Fruit fly (Drosophila melanogaster) whole organism, embryonic: Measurements from ENCODE around the gene CG15773.
A peak's percentile ranks its signal among the peaks of the same experiment; 100 is the strongest.

ENCODE experiments used
- Abd-B ChIP-seq: fragments of 200-800 bp; sonication (Bioruptor generic); optimal IDR thresholded peaks from 2 replicates; lab custom pipeline; 2018; ENCODE audit warnings: missing biosample characterization, mild to moderate bottlenecking, missing genetic modification characterization, moderate library complexity
- Adf1 ChIP-seq: fragments of 200-800 bp; sonication (Bioruptor generic); IDR thresholded peaks from 2 replicates; pipeline ENCODE4 v1.3.6; 2022; ENCODE audit warnings: missing biosample characterization, missing genetic modification characterization
- Bdp1 ChIP-seq: fragments of 200-800 bp; sonication (Bioruptor generic); optimal IDR thresholded peaks from 3 replicates; lab custom pipeline; 2016; ENCODE audit warnings: missing biosample characterization, missing genetic modification characterization
- Bgb ChIP-seq: fragments of 200-800 bp; sonication (Bioruptor generic); IDR thresholded peaks from 2 replicates; pipeline ENCODE4 v1.3.6; 2022; ENCODE audit warnings: missing biosample characterization, missing genetic modification characterization; ENCODE audit not compliant: partially characterized antibody
- Blimp-1 ChIP-seq: fragments of 200-800 bp; sonication (Bioruptor generic); optimal IDR thresholded peaks from 3 replicates; lab custom pipeline; 2018; ENCODE audit warnings: missing biosample characterization, missing genetic modification characterization, mild to moderate bottlenecking, moderate library complexity, missing genetic modification reagents
- CG10431 ChIP-seq: fragments of 200-800 bp; sonication (Bioruptor generic); optimal IDR thresholded peaks from 3 replicates; lab custom pipeline; 2018; ENCODE audit warnings: missing biosample characterization, mild to moderate bottlenecking, missing genetic modification characterization
- CG10654 ChIP-seq: fragments of 200-800 bp; sonication (Bioruptor generic); optimal IDR thresholded peaks from 2 replicates; lab custom pipeline; 2016; ENCODE audit warnings: missing biosample characterization, missing genetic modification characterization
- CG11696 ChIP-seq: fragments of 200-800 bp; sonication (Bioruptor generic); IDR thresholded peaks from 2 replicates; pipeline ENCODE4 v1.3.6; 2022; ENCODE audit warnings: missing biosample characterization, missing genetic modification characterization
- CG12744 ChIP-seq: fragments of 200-800 bp; sonication (Bioruptor generic); optimal IDR thresholded peaks from 2 replicates; lab custom pipeline; 2016; ENCODE audit warnings: missing biosample characterization, missing genetic modification characterization
- CG14860 ChIP-seq: fragments of 200-800 bp; sonication (Bioruptor generic); IDR thresholded peaks from 3 replicates; pipeline ENCODE4 v1.3.6; 2022; ENCODE audit warnings: missing biosample characterization, missing genetic modification characterization; ENCODE audit not compliant: partially characterized antibody
- CG15479 ChIP-seq: fragments of 200-800 bp; sonication (Bioruptor generic); optimal IDR thresholded peaks from 3 replicates; lab custom pipeline; 2019; ENCODE audit warnings: missing biosample characterization, mild to moderate bottlenecking, missing genetic modification characterization, moderate library complexity
- CG1603 ChIP-seq: fragments of 200-800 bp; sonication (Bioruptor generic); optimal IDR thresholded peaks from 2 replicates; lab custom pipeline; 2019; ENCODE audit warnings: missing biosample characterization, mild to moderate bottlenecking, missing genetic modification characterization, moderate library complexity
- CG16815 ChIP-seq: fragments of 200-800 bp; sonication (Bioruptor generic); optimal IDR thresholded peaks from 3 replicates; lab custom pipeline; 2017; ENCODE audit warnings: missing biosample characterization, mild to moderate bottlenecking, missing genetic modification characterization
- CG17385 ChIP-seq: fragments of 200-800 bp; sonication (Bioruptor generic); optimal IDR thresholded peaks from 3 replicates; lab custom pipeline; 2018; ENCODE audit warnings: missing biosample characterization, mild to moderate bottlenecking, missing genetic modification characterization
- CG18262 ChIP-seq: fragments of 200-800 bp; optimal IDR thresholded peaks from 3 replicates; lab custom pipeline; 2019; ENCODE audit warnings: missing biosample characterization, mild to moderate bottlenecking, missing genetic modification characterization, moderate library complexity
- CG2202 ChIP-seq: fragments of 200-800 bp; sonication (Bioruptor generic); optimal IDR thresholded peaks from 2 replicates; lab custom pipeline; 2018; ENCODE audit warnings: missing biosample characterization, mild to moderate bottlenecking, missing genetic modification characterization
- CG3995 ChIP-seq: fragments of 200-800 bp; sonication (Bioruptor generic); optimal IDR thresholded peaks from 3 replicates; lab custom pipeline; 2016; ENCODE audit warnings: missing biosample characterization, missing genetic modification characterization
- CG6689 ChIP-seq: fragments of 200-800 bp; sonication (Bioruptor generic); IDR thresholded peaks from 2 replicates; pipeline ENCODE4 v1.3.6; 2022; ENCODE audit warnings: missing biosample characterization, missing genetic modification characterization
- CG6791 ChIP-seq: fragments of 200-800 bp; sonication (Bioruptor generic); IDR thresholded peaks from 3 replicates; pipeline ENCODE4 v1.3.6; 2022; ENCODE audit warnings: missing biosample characterization, missing genetic modification characterization; ENCODE audit not compliant: partially characterized antibody
- CG7357 ChIP-seq: fragments of 200-800 bp; sonication (Bioruptor generic); IDR thresholded peaks from 3 replicates; pipeline ENCODE4 v1.3.6; 2022; ENCODE audit warnings: missing biosample characterization, missing genetic modification characterization
- CG7372 ChIP-seq: fragments of 200-800 bp; sonication (Bioruptor generic); IDR thresholded peaks from 2 replicates; pipeline ENCODE4 v1.3.6; 2022; ENCODE audit warnings: missing biosample characterization, missing genetic modification characterization
- CG8359 ChIP-seq: fragments of 200-800 bp; sonication (Bioruptor generic); optimal IDR thresholded peaks from 2 replicates; lab custom pipeline; 2017; ENCODE audit warnings: missing biosample characterization, mild to moderate bottlenecking, missing genetic modification characterization, borderline replicate concordance
- CG9817 ChIP-seq: fragments of 200-800 bp; sonication (Bioruptor generic); optimal IDR thresholded peaks from 2 replicates; lab custom pipeline; 2018; ENCODE audit warnings: missing biosample characterization, mild to moderate bottlenecking, missing genetic modification characterization, moderate library complexity
- Dek ChIP-seq: fragments of 200-800 bp; sonication (Bioruptor generic); optimal IDR thresholded peaks from 3 replicates; lab custom pipeline; 2019; ENCODE audit warnings: missing biosample characterization, mild to moderate bottlenecking, missing genetic modification characterization, moderate library complexity
- Dref ChIP-seq: fragments of 200-800 bp; sonication (Bioruptor generic); IDR thresholded peaks from 2 replicates; pipeline ENCODE4 v1.3.6; 2022; ENCODE audit warnings: missing biosample characterization, missing genetic modification characterization
- HLH4C ChIP-seq: fragments of 200-800 bp; sonication (Bioruptor generic); IDR thresholded peaks from 3 replicates; pipeline ENCODE4 v1.3.6; 2022; ENCODE audit warnings: missing biosample characterization, missing genetic modification characterization; ENCODE audit not compliant: partially characterized antibody
- Lpt ChIP-seq: fragments of >200 bp; optimal IDR thresholded peaks from 2 replicates; lab custom pipeline; 2018; ENCODE audit warnings: missing biosample characterization, missing genetic modification characterization
- Mes4 ChIP-seq: fragments of 200-800 bp; sonication (Bioruptor generic); optimal IDR thresholded peaks from 2 replicates; lab custom pipeline; 2016; ENCODE audit warnings: missing biosample characterization, missing genetic modification characterization
- NC2α ChIP-seq: fragments of 200-800 bp; sonication (Bioruptor generic); optimal IDR thresholded peaks from 2 replicates; lab custom pipeline; 2016; ENCODE audit warnings: missing biosample characterization, missing genetic modification characterization
- Neu2 ChIP-seq: fragments of 200-800 bp; sonication (Bioruptor generic); optimal IDR thresholded peaks from 3 replicates; lab custom pipeline; 2016; ENCODE audit warnings: missing biosample characterization, missing genetic modification characterization, borderline replicate concordance
- Oli ChIP-seq: fragments of 200-800 bp; sonication (Bioruptor generic); optimal IDR thresholded peaks from 2 replicates; lab custom pipeline; 2018; ENCODE audit warnings: missing biosample characterization, mild to moderate bottlenecking, missing genetic modification characterization, moderate library complexity
- Opbp ChIP-seq: fragments of 200-800 bp; sonication (Bioruptor generic); IDR thresholded peaks from 3 replicates; pipeline ENCODE4 v1.3.6; 2022; ENCODE audit warnings: missing biosample characterization, missing genetic modification characterization; ENCODE audit not compliant: partially characterized antibody
- Scr ChIP-seq: fragments of 200-800 bp; sonication (Bioruptor generic); IDR thresholded peaks from 2 replicates; pipeline ENCODE4 v1.3.6; 2022; ENCODE audit warnings: missing biosample characterization, missing genetic modification characterization; ENCODE audit not compliant: partially characterized antibody
- Sin3A ChIP-seq: fragments of >200 bp; optimal IDR thresholded peaks from 2 replicates; lab custom pipeline; 2018
- Sry-δ ChIP-seq: fragments of 200-800 bp; sonication (Bioruptor generic); optimal IDR thresholded peaks from 2 replicates; lab custom pipeline; 2016; ENCODE audit warnings: missing biosample characterization, missing genetic modification characterization
- aop ChIP-seq: fragments of 200-800 bp; sonication (Bioruptor generic); IDR thresholded peaks from 2 replicates; pipeline ENCODE4 v1.3.6; 2022; ENCODE audit warnings: missing biosample characterization, missing genetic modification characterization
- crc ChIP-seq: fragments of 200-800 bp; sonication (Bioruptor generic); optimal IDR thresholded peaks from 2 replicates; lab custom pipeline; 2016; ENCODE audit warnings: missing biosample characterization, missing genetic modification characterization
- gsb ChIP-seq: fragments of 200-800 bp; sonication (Bioruptor generic); IDR thresholded peaks from 2 replicates; pipeline ENCODE4 v1.3.6; 2022; ENCODE audit warnings: missing biosample characterization, missing genetic modification characterization
- ham ChIP-seq: fragments of 200-800 bp; sonication (Bioruptor generic); IDR thresholded peaks from 2 replicates; pipeline ENCODE4 v1.3.6; 2022; ENCODE audit warnings: missing biosample characterization, missing genetic modification characterization
- ind ChIP-seq: fragments of 200-800 bp; sonication (Bioruptor generic); optimal IDR thresholded peaks from 3 replicates; lab custom pipeline; 2016; ENCODE audit warnings: missing biosample characterization, missing genetic modification characterization
- jing ChIP-seq: fragments of 200-800 bp; sonication (Bioruptor generic); optimal IDR thresholded peaks from 2 replicates; lab custom pipeline; 2018; ENCODE audit warnings: missing biosample characterization, mild to moderate bottlenecking, missing genetic modification characterization
- lbe ChIP-seq: fragments of 200-800 bp; sonication (Bioruptor generic); optimal IDR thresholded peaks from 2 replicates; lab custom pipeline; 2016; ENCODE audit warnings: missing biosample characterization, mild to moderate bottlenecking, missing genetic modification characterization
- lola ChIP-seq, 3 experiments: fragments of >200 bp in 2 of 3; fragments of 200-800 bp in 1 of 3; sonication (Bioruptor generic) in 1 of 3; optimal IDR thresholded peaks; 2 replicates each; lab custom pipeline; 2017 to 2019; ENCODE audit warnings: missing biosample characterization in 3 of 3, missing genetic modification characterization in 3 of 3, mild to moderate bottlenecking in 1 of 3, moderate library complexity in 1 of 3
- pan ChIP-seq, 4 experiments: fragments of >200 bp in 3 of 4; fragments of 200-800 bp in 1 of 4; sonication (Bioruptor generic) in 1 of 4; optimal IDR thresholded peaks in 3 of 4; IDR thresholded peaks in 1 of 4; 2 replicates each; pipeline versions ENCODE4 v1.3.6 to Lab custom; 2017 to 2022; ENCODE audit warnings: missing biosample characterization in 2 of 4, missing genetic modification characterization in 2 of 4, mixed read lengths in 1 of 4
- pnt ChIP-seq: fragments of 200-800 bp; sonication (Bioruptor generic); optimal IDR thresholded peaks from 3 replicates; lab custom pipeline; 2016; ENCODE audit warnings: missing biosample characterization, missing genetic modification characterization
- sd ChIP-seq: fragments of 200-800 bp; sonication (Bioruptor generic); optimal IDR thresholded peaks from 3 replicates; lab custom pipeline; 2018; ENCODE audit warnings: missing biosample characterization, mild to moderate bottlenecking, missing genetic modification characterization, moderate library complexity
- sr ChIP-seq: fragments of 200-800 bp; sonication (Bioruptor generic); IDR thresholded peaks from 3 replicates; pipeline ENCODE4 v1.3.6; 2022; ENCODE audit warnings: missing biosample characterization, missing genetic modification characterization
- tna ChIP-seq: fragments of 200-800 bp; sonication (Bioruptor generic); IDR thresholded peaks from 2 replicates; pipeline ENCODE4 v1.3.6; 2022; ENCODE audit warnings: missing biosample characterization, missing genetic modification characterization; ENCODE audit not compliant: partially characterized antibody
- unpg ChIP-seq: fragments of 200-800 bp; sonication (Bioruptor generic); optimal IDR thresholded peaks from 3 replicates; lab custom pipeline; 2018; ENCODE audit warnings: missing biosample characterization, mild to moderate bottlenecking, missing genetic modification characterization, moderate library complexity
- wdn ChIP-seq: fragments of 200-800 bp; sonication (Bioruptor generic); IDR thresholded peaks from 2 replicates; pipeline ENCODE4 v1.3.6; 2022; ENCODE audit warnings: missing biosample characterization, missing genetic modification characterization
- zfh2 ChIP-seq: fragments of 200-800 bp; sonication (Bioruptor generic); optimal IDR thresholded peaks from 2 replicates; lab custom pipeline; 2016; ENCODE audit warnings: missing biosample characterization, missing genetic modification characterization

CG15773 gene

DNA sequence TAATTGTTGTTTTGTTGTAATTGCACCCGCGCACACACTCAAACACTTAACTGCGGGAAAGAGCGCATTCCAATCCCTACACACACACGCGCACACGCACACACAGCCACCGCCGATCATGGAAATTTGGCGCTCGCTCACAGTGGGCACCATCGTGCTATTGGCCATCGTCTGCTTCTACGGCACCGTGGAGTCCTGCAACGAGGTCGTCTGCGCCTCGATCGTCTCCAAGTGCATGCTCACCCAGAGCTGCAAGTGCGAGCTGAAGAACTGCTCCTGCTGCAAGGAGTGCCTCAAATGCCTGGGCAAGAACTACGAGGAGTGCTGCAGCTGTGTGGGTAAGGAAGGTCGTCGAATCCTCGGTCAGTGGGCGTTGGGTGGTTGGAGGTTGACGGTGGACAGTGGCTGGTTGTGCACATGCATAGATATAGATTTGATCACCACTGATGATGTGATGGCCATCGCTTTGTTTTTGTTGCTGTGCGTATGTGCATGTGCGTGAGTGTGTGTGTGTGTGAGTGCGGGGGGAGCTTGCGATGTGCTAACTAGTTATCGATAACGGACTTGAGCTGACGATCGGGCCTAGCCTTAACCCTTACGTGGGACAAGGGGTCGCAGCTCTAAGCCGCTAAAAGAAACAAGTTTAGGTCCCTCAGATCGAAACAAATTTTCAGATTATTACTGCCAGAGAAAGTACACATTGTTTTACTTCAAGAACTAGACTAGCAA, 41.7 kb upstream of the CG15773 start (continued):
- TF ChIP-seq sr (GFP tag; lab: Robert Waterston, UW) (no peak), CG10654 (no peak), gsb (GFP tag; lab: Robert Waterston, UW) (no peak), CG3995 (GFP tag; lab: Kevin White, UChicago) (no peak), CG14860 (peak; percentile 18; the same call in 1 of the 3 replicates), Dref (GFP tag; lab: Robert Waterston, UW) (peak; percentile 64), Sin3A (no peak), lola (GFP tag; optimal IDR thresholded peaks at IDR 0.05; lab: Kevin White, UChicago) (no peak), CG12744 (no peak), CG15479 (GFP tag; lab: Kevin White, UChicago) (no peak), CG8359 (no peak), Blimp-1 (no peak), ham (no peak), Dek (tag; lab: Kevin White, UChicago) (no peak), Oli (no peak), unpg (no peak), aop (no peak), CG7372 (GFP tag; lab: Robert Waterston, UW) (no peak), Bgb (peak; percentile 44), Lpt (GFP tag; lab: Kevin White, UChicago) (no peak), Sry-δ (GFP tag; lab: Kevin White, UChicago) (peak; percentile 70), HLH4C (GFP tag; lab: Robert Waterston, UW) (peak; percentile 53; the same call in 2 of the 3 replicates), CG2202 (no peak), NC2α (no peak), Neu2 (no peak), CG17385 (GFP tag; lab: Kevin White, UChicago) (no peak), CG9817 (tag; lab: Kevin White, UChicago) (no peak), jing (GFP tag; lab: Kevin White, UChicago) (no peak), CG10431 (GFP tag; lab: Kevin White, UChicago) (no peak), ind (GFP tag; lab: Kevin White, UChicago) (no peak), Scr (GFP tag; lab: Robert Waterston, UW) (0 out of 2 replicates have a peak, but pooled peaks have one; percentile 24), Abd-B (GFP tag; lab: Kevin White, UChicago) (no peak), sd (tag; lab: Kevin White, UChicago) (peak; percentile 31), CG16815 (GFP tag; lab: Kevin White, UChicago) (no peak)

DNA sequence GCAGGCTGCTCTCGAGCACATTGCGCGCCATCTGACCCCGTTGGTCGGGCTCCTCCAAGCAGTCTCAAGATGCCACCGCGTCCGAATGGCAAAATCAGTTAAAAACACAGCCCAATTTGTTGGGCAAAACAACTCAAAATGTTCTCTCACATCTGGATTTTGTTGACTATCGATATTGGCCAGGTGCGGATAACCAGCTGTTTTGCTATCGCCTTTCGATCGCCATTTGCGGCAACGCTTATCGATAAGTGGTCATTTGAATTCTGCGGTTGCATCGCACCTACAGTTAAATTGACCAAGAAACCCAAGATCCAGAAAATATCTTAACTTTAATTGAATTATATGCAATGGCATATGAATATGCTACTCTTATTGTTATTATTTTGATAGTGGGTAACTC, 37.5 kb upstream of the CG15773 start, which contains the start of gene CG3149:
CG3149 (minus strand) TSS at position 171 of the 400 bp plus-strand sequence.
- TF ChIP-seq pnt (GFP tag; lab: Kevin White, UChicago) (no peak), Opbp (GFP tag; lab: Robert Waterston, UW) (peak; percentile 73; the same call in 2 of the 3 replicates), CG11696 (GFP tag; lab: Robert Waterston, UW) (no peak), tna (GFP tag; lab: Robert Waterston, UW) (peak; percentile 89), Bdp1 (GFP tag; lab: Kevin White, UChicago) (no peak), CG18262 (tag; lab: Kevin White, UChicago) (no peak), pan (optimal IDR thresholded peaks at IDR 0.05; lab: Kevin White, UChicago) (no peak), pan (GFP tag; optimal IDR thresholded peaks at IDR 0.05 in 1 of 2, IDR thresholded peaks at IDR 0.05 in 1 of 2) (no peak), CG6791 (GFP tag; lab: Robert Waterston, UW) (peak; percentile 81), Adf1 (GFP tag; lab: Robert Waterston, UW) (no peak), lbe (GFP tag; lab: Kevin White, UChicago) (no peak), Sry-δ (GFP tag; lab: Kevin White, UChicago) (peak; percentile 53), zfh2 (GFP tag; lab: Kevin White, UChicago) (no peak), crc (GFP tag; lab: Kevin White, UChicago) (no peak), CG7357 (no peak), CG1603 (tag; lab: Kevin White, UChicago) (peak; percentile 30), Mes4 (GFP tag; lab: Kevin White, UChicago) (no peak), CG6689 (no peak), wdn (GFP tag; lab: Robert Waterston, UW) (no peak)
